Worm (Caenorhabditis elegans) whole organism, L3 larva: ENCODE data around the gene Y39B6A.42.

Source experiments
- R02D3.7 ChIP-seq: fragments of 150-350 bp; optimal IDR thresholded peaks from 2 replicates; lab custom pipeline; 2014; ENCODE audit warnings: missing biosample characterization, missing genetic modification characterization
- ZK546.5 ChIP-seq: sonication (generic microtip); optimal IDR thresholded peaks from 2 replicates; lab custom pipeline; 2017; ENCODE audit warnings: missing biosample characterization, missing genetic modification characterization
- aly-2 ChIP-seq: fragments of 150-350 bp; optimal IDR thresholded peaks from 2 replicates; lab custom pipeline; 2014; ENCODE audit warnings: missing biosample characterization, missing genetic modification characterization
- ama-1 ChIP-seq: fragments of 150-350 bp; optimal IDR thresholded peaks from 2 replicates; lab custom pipeline; 2018
- ceh-16 ChIP-seq: sonication (generic microtip); optimal IDR thresholded peaks from 2 replicates; lab custom pipeline; 2017; ENCODE audit warnings: missing biosample characterization, missing genetic modification characterization
- ceh-28 ChIP-seq: fragments of 150-350 bp; optimal IDR thresholded peaks from 2 replicates; lab custom pipeline; 2014; ENCODE audit warnings: missing biosample characterization, missing genetic modification reagents, missing genetic modification characterization
- ceh-9 ChIP-seq: sonication (generic microtip); optimal IDR thresholded peaks from 2 replicates; lab custom pipeline; 2018; ENCODE audit warnings: missing biosample characterization, missing genetic modification characterization
- daf-12 ChIP-seq: fragments of 150-350 bp; optimal IDR thresholded peaks from 2 replicates; lab custom pipeline; 2014; ENCODE audit warnings: missing biosample characterization, missing genetic modification reagents, missing genetic modification characterization
- egl-27 ChIP-seq: sonication (generic microtip); optimal IDR thresholded peaks from 4 replicates; lab custom pipeline; 2017; ENCODE audit warnings: missing biosample characterization, missing genetic modification reagents, missing genetic modification characterization
- egl-5 ChIP-seq: fragments of 150-350 bp; optimal IDR thresholded peaks from 2 replicates; lab custom pipeline; 2017; ENCODE audit warnings: missing biosample characterization, missing genetic modification reagents, missing genetic modification characterization, inconsistent platforms
- elt-2 ChIP-seq: sonication (generic microtip); optimal IDR thresholded peaks from 2 replicates; lab custom pipeline; 2016; ENCODE audit warnings: missing genetic modification reagents, mild to moderate bottlenecking, missing genetic modification characterization, missing compliant biosample characterization
- eor-1 ChIP-seq, 2 experiments: fragments of 150-350 bp; optimal IDR thresholded peaks; 2 replicates each; lab custom pipeline; 2014 to 2018; ENCODE audit warnings: missing biosample characterization in 2 of 2, missing genetic modification characterization in 2 of 2
- fkh-10 ChIP-seq: sonication (generic microtip); optimal IDR thresholded peaks from 2 replicates; lab custom pipeline; 2017; ENCODE audit warnings: missing biosample characterization, missing genetic modification reagents, missing genetic modification characterization
- fkh-2 ChIP-seq: fragments of 150-350 bp; optimal IDR thresholded peaks from 2 replicates; lab custom pipeline; 2014; ENCODE audit warnings: missing biosample characterization, missing genetic modification reagents, missing genetic modification characterization
- fos-1 ChIP-seq: fragments of 150-350 bp; optimal IDR thresholded peaks from 2 replicates; lab custom pipeline; 2014; ENCODE audit warnings: missing biosample characterization, missing genetic modification characterization
- hmg-11 ChIP-seq: sonication (generic microtip); optimal IDR thresholded peaks from 2 replicates; lab custom pipeline; 2016; ENCODE audit warnings: missing genetic modification characterization, missing compliant biosample characterization
- lin-15B ChIP-seq: fragments of 150-350 bp; optimal IDR thresholded peaks from 2 replicates; lab custom pipeline; 2014; ENCODE audit warnings: missing biosample characterization, missing genetic modification characterization
- lin-39 ChIP-seq: fragments of 150-350 bp; optimal IDR thresholded peaks from 2 replicates; lab custom pipeline; 2018; ENCODE audit warnings: missing biosample characterization, missing genetic modification reagents, missing genetic modification characterization
- lsy-12 ChIP-seq: sonication (generic microtip); optimal IDR thresholded peaks from 2 replicates; lab custom pipeline; 2016; ENCODE audit warnings: mild to moderate bottlenecking, missing genetic modification characterization, missing compliant biosample characterization
- mdl-1 ChIP-seq: fragments of 150-350 bp; optimal IDR thresholded peaks from 2 replicates; lab custom pipeline; 2014; ENCODE audit warnings: missing biosample characterization, missing genetic modification characterization
- nfya-1 ChIP-seq: sonication (generic microtip); optimal IDR thresholded peaks from 2 replicates; lab custom pipeline; 2017; ENCODE audit warnings: missing genetic modification characterization, mild to moderate bottlenecking, missing compliant biosample characterization, antibody characterized with exemption, moderate library complexity; ENCODE audit not compliant: insufficient read depth
- nhr-11 ChIP-seq: fragments of 150-350 bp; optimal IDR thresholded peaks from 2 replicates; lab custom pipeline; 2014; ENCODE audit warnings: missing biosample characterization, missing genetic modification characterization
- nhr-23 ChIP-seq: fragments of 150-350 bp; optimal IDR thresholded peaks from 2 replicates; lab custom pipeline; 2014; ENCODE audit warnings: missing biosample characterization, missing genetic modification reagents, missing genetic modification characterization
- nhr-237 ChIP-seq: fragments of 150-350 bp; optimal IDR thresholded peaks from 2 replicates; lab custom pipeline; 2014; ENCODE audit warnings: missing biosample characterization, missing genetic modification characterization
- nhr-25 ChIP-seq: sonication (generic microtip); optimal IDR thresholded peaks from 2 replicates; lab custom pipeline; 2017; ENCODE audit warnings: missing biosample characterization, missing genetic modification characterization
- nhr-43 ChIP-seq: sonication (generic microtip); optimal IDR thresholded peaks from 2 replicates; lab custom pipeline; 2016; ENCODE audit warnings: mild to moderate bottlenecking, missing genetic modification characterization, missing compliant biosample characterization; ENCODE audit not compliant: poor library complexity, severe bottlenecking
- nhr-67 ChIP-seq: fragments of 150-350 bp; optimal IDR thresholded peaks from 2 replicates; lab custom pipeline; 2014; ENCODE audit warnings: missing biosample characterization, missing genetic modification characterization
- nhr-76 ChIP-seq: fragments of 150-350 bp; sonication (generic microtip); optimal IDR thresholded peaks from 5 replicates; lab custom pipeline; 2014; ENCODE audit warnings: missing biosample characterization, missing genetic modification characterization
- pha-4 ChIP-seq: fragments of 150-350 bp; optimal IDR thresholded peaks from 2 replicates; lab custom pipeline; 2014; ENCODE audit warnings: missing biosample characterization, missing genetic modification reagents, missing genetic modification characterization
- sea-2 ChIP-seq: fragments of 150-350 bp; sonication (generic microtip); optimal IDR thresholded peaks from 4 replicates; lab custom pipeline; 2014; ENCODE audit warnings: missing biosample characterization, missing genetic modification reagents, missing genetic modification characterization
- skn-1 ChIP-seq: fragments of 150-350 bp; optimal IDR thresholded peaks from 2 replicates; lab custom pipeline; 2014; ENCODE audit warnings: missing biosample characterization, missing genetic modification characterization
- snpc-4 ChIP-seq: fragments of 150-350 bp; optimal IDR thresholded peaks from 2 replicates; lab custom pipeline; 2014; ENCODE audit warnings: missing biosample characterization, missing genetic modification characterization
- unc-39 ChIP-seq: sonication (generic microtip); optimal IDR thresholded peaks from 4 replicates; lab custom pipeline; 2017; ENCODE audit warnings: missing biosample characterization, missing genetic modification characterization
- unc-62 ChIP-seq: fragments of 150-350 bp; sonication (generic microtip); optimal IDR thresholded peaks from 4 replicates; lab custom pipeline; 2014; ENCODE audit warnings: missing biosample characterization, missing genetic modification reagents, missing genetic modification characterization
- zag-1 ChIP-seq: fragments of 150-350 bp; optimal IDR thresholded peaks from 2 replicates; lab custom pipeline; 2014; ENCODE audit warnings: missing biosample characterization, missing genetic modification characterization
- ztf-11 ChIP-seq: fragments of 150-350 bp; optimal IDR thresholded peaks from 2 replicates; lab custom pipeline; 2014; ENCODE audit warnings: missing biosample characterization, missing genetic modification characterization
- ztf-4 ChIP-seq: fragments of 150-350 bp; optimal IDR thresholded peaks from 2 replicates; lab custom pipeline; 2014; ENCODE audit warnings: missing biosample characterization, missing genetic modification characterization

Gene Y39B6A.42

ce11 chrV:18986103-18986502 is 16.7 kb upstream of the Y39B6A.42 start:
- TF ChIP-seq elt-2: no peak
- TF ChIP-seq ceh-28 (tag; lab: Kevin White, UChicago): peak; percentile 90

ce11 chrV:18984656-18985055 is 15.2 kb upstream of the Y39B6A.42 start:
- peak; percentile 83 for TF ChIP-seq ceh-28 (tag; lab: Kevin White, UChicago)

- TF ChIP-seq skn-1 (tag; lab: Kevin White, UChicago): no peak
- TF ChIP-seq daf-12 (tag; lab: Kevin White, UChicago): no peak
- TF ChIP-seq nfya-1 (tag; lab: Kevin White, UChicago): no peak
- no peak for TF ChIP-seq eor-1 (tag; optimal IDR thresholded peaks at IDR 0.05; lab: Kevin White, UChicago)
- no peak for TF ChIP-seq hmg-11
- no peak for TF ChIP-seq nhr-76 (tag; lab: Kevin White, UChicago)
- no peak for TF ChIP-seq lin-15B (tag; lab: Kevin White, UChicago)
- TF ChIP-seq fkh-10 (GFP tag; lab: Kevin White, UChicago): no peak
- no peak for TF ChIP-seq ztf-4
- TF ChIP-seq nhr-43 (tag; lab: Kevin White, UChicago): no peak
- no peak for TF ChIP-seq ama-1
- no peak for TF ChIP-seq nhr-237 (tag; lab: Kevin White, UChicago)
- no peak for TF ChIP-seq ztf-11 (tag; lab: Kevin White, UChicago)
- no peak for TF ChIP-seq lin-39 (tag; lab: Kevin White, UChicago)
- TF ChIP-seq ceh-9 (tag; lab: Kevin White, UChicago): no peak
- TF ChIP-seq, all 47 proteins: peak for 0
These were observed 12.3 kb upstream of the Y39B6A.42 start for ce11 chrV:18981736-18982135.

DNA sequence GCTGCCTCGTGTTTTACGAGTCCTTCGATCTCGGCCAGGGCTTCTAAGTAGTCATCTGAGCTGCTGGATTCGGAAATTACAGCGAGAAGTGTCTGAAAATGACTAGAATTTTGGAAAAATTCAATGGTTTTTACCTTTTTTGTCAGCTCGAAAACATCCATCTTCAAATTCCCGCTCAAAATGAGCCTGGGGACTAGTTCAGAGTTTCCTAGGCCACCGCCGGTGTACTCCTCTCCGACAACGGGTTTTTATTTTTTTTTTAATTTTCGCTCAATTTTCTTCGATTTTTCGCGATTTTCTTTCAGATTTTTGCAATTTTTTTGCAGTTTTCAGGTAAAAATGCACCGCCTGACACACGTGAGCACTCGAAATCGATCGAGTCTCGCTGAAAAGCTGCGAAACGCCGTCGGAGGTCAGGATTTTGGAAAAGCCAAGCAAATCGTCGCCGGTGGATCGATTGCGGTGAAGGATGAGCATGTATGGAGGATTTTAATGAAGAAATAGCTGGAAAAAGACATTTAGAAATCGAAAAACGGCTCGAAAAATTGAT is 11.6 kb upstream of the Y39B6A.42 start, which contains the start of the genes mrps-35 and sws-1:
mrps-35 (plus strand) TSS at position 327 of the 550 bp plus-strand sequence.
sws-1 (minus strand) TSS at position 500 of the 550 bp plus-strand sequence.
- TF ChIP-seq eor-1 (tag; optimal IDR thresholded peaks at IDR 0.05; lab: Kevin White, UChicago): peak in 1 of 2 experiments; percentile 43
- TF ChIP-seq elt-2: peak; percentile 11
- TF ChIP-seq nhr-23 (tag; lab: Kevin White, UChicago): peak; percentile 76
- TF ChIP-seq zag-1 (tag; lab: Kevin White, UChicago): no peak
- no peak for TF ChIP-seq nhr-67 (tag; lab: Kevin White, UChicago)
- peak; percentile 69 for TF ChIP-seq lsy-12
- TF ChIP-seq ZK546.5 (tag; lab: Kevin White, UChicago): no peak
- no peak for TF ChIP-seq sea-2 (GFP tag; lab: Kevin White, UChicago)
- TF ChIP-seq nhr-76 (tag; lab: Kevin White, UChicago): no peak
- no peak for TF ChIP-seq egl-27 (tag; lab: Kevin White, UChicago)
- no peak for TF ChIP-seq mdl-1 (tag; lab: Kevin White, UChicago)
- TF ChIP-seq ceh-16 (tag; lab: Kevin White, UChicago): no peak
- no peak for TF ChIP-seq aly-2 (tag; lab: Kevin White, UChicago)
- no peak for TF ChIP-seq unc-39
- TF ChIP-seq ama-1: no peak
- peak; percentile 58 for TF ChIP-seq lin-15B (tag; lab: Kevin White, UChicago)
- TF ChIP-seq pha-4 (tag; lab: Kevin White, UChicago): peak; percentile 72
- no peak for TF ChIP-seq R02D3.7 (tag; lab: Kevin White, UChicago)
- TF ChIP-seq fkh-2 (tag; lab: Kevin White, UChicago): no peak
- TF ChIP-seq nhr-237 (tag; lab: Kevin White, UChicago): no peak
- no peak for TF ChIP-seq daf-12 (tag; lab: Kevin White, UChicago)
- peak; percentile 20 for TF ChIP-seq hmg-11
- no peak for TF ChIP-seq ztf-4
- peak; percentile 63 for TF ChIP-seq nfya-1 (tag; lab: Kevin White, UChicago)
- no peak for TF ChIP-seq unc-62 (GFP tag; lab: Kevin White, UChicago)
- TF ChIP-seq lin-39 (tag; lab: Kevin White, UChicago): peak; percentile 3
- no peak for TF ChIP-seq nhr-25 (tag; lab: Kevin White, UChicago)
- peak; percentile 74 for TF ChIP-seq nhr-43 (tag; lab: Kevin White, UChicago)
- TF ChIP-seq egl-5 (tag; lab: Kevin White, UChicago): no peak
- TF ChIP-seq fos-1 (tag; lab: Kevin White, UChicago): no peak
- no peak for TF ChIP-seq ceh-9 (tag; lab: Kevin White, UChicago)
- peak; percentile 31 for TF ChIP-seq snpc-4
- TF ChIP-seq nhr-11 (tag; lab: Kevin White, UChicago): no peak
